Fruit fly (Drosophila melanogaster) whole organism, larva: Measurements from ENCODE around the gene nAChRbeta3.

Experiments
- noc ChIP-seq: fragments of 200-800 bp; sonication (Bioruptor generic); optimal IDR thresholded peaks from 3 replicates; lab custom pipeline; 2019; ENCODE audit warnings: missing biosample characterization, mild to moderate bottlenecking, missing genetic modification characterization, moderate library complexity

Gene nAChRbeta3

dm6 chr2L:516032-516993 is 28.6 kb upstream of the nAChRbeta3 start:
- no peak for TF ChIP-seq noc (tag; lab: Kevin White, UChicago)

- TF ChIP-seq noc (tag; lab: Kevin White, UChicago) = no peak
Measured at dm6 chr2L:517911-518619, 26.9 kb upstream of the nAChRbeta3 start.

dm6 chr2L:518620-518913 is 26.4 kb upstream of the nAChRbeta3 start:
- TF ChIP-seq noc (tag; lab: Kevin White, UChicago) = no peak

dm6 chr2L:518979-519891 is 25.7 kb upstream of the nAChRbeta3 start:
- TF ChIP-seq noc (tag; lab: Kevin White, UChicago) = no peak

dm6 chr2L:520331-521000 is 24.5 kb upstream of the nAChRbeta3 start:
- TF ChIP-seq noc (tag; lab: Kevin White, UChicago) = no peak

- no peak for TF ChIP-seq noc (tag; lab: Kevin White, UChicago)
Measured at dm6 chr2L:521001-521827, 23.7 kb upstream of the nAChRbeta3 start.

- peak; percentile 18 for TF ChIP-seq noc (tag; lab: Kevin White, UChicago)
Measured at dm6 chr2L:521940-522632, 22.8 kb upstream of the nAChRbeta3 start.

dm6 chr2L:522752-523151 is 22.2 kb upstream of the nAChRbeta3 start:
- no peak for TF ChIP-seq noc (tag; lab: Kevin White, UChicago)

dm6 chr2L:523165-523835 is 21.6 kb upstream of the nAChRbeta3 start:
- peak; percentile 61 for TF ChIP-seq noc (tag; lab: Kevin White, UChicago)

dm6 chr2L:524515-524920 is 20.4 kb upstream of the nAChRbeta3 start:
- TF ChIP-seq noc (tag; lab: Kevin White, UChicago) = no peak

dm6 chr2L:525547-526180 is 19.3 kb upstream of the nAChRbeta3 start:
- TF ChIP-seq noc (tag; lab: Kevin White, UChicago) = no peak

- no peak for TF ChIP-seq noc (tag; lab: Kevin White, UChicago)
Measured at dm6 chr2L:526192-526923, 18.6 kb upstream of the nAChRbeta3 start.
